Worm (Caenorhabditis elegans) whole organism, early embryonic: ENCODE data around the gene col-176.

ENCODE experiments used
- aly-1 ChIP-seq: sonication (generic microtip); optimal IDR thresholded peaks from 2 replicates; lab custom pipeline; 2016; ENCODE audit warnings: missing genetic modification characterization, missing compliant biosample characterization
- ama-1 ChIP-seq: fragments of 150-350 bp; optimal IDR thresholded peaks from 2 replicates; lab custom pipeline; 2014
- pes-1 ChIP-seq: fragments of 200-800 bp; sonication (Bioruptor generic); IDR thresholded peaks from 2 replicates; pipeline ENCODE4 v1.3.6; 2022; ENCODE audit warnings: missing genetic modification reagents, missing genetic modification characterization, missing compliant biosample characterization
- tbx-37 ChIP-seq: fragments of 200-800 bp; sonication (Bioruptor generic); conservative IDR thresholded peaks from 2 replicates; pipeline ENCODE4 v1.3.6; 2022; ENCODE audit warnings: missing genetic modification reagents, missing genetic modification characterization, missing compliant biosample characterization
- tra-4 ChIP-seq: sonication (generic microtip); optimal IDR thresholded peaks from 2 replicates; lab custom pipeline; 2017; ENCODE audit warnings: missing genetic modification characterization, missing compliant biosample characterization

ce11 chrX:10076334-10076733 is 1.1 kb upstream of the col-176 start:
- no peak for TF ChIP-seq aly-1 (tag; lab: Kevin White, UChicago)
- no peak for TF ChIP-seq tbx-37 (GFP tag; lab: Robert Waterston, UW)
- TF ChIP-seq ama-1 (lab: Kevin White, UChicago), result no peak
- no peak for TF ChIP-seq tra-4 (tag; lab: Kevin White, UChicago)
- TF ChIP-seq pes-1, result no peak
